Worm (Caenorhabditis elegans) whole organism, L4 larva: Measurements from ENCODE around the gene ZC250.4.

Experiments
- F44E2.7 ChIP-seq: fragments of 200-800 bp; sonication (Bioruptor generic); IDR thresholded peaks from 2 replicates; pipeline ENCODE4 v2.1.2; 2022; ENCODE audit warnings: missing genetic modification characterization, missing compliant biosample characterization
- F49E8.2 ChIP-seq: sonication (generic microtip); optimal IDR thresholded peaks from 2 replicates; lab custom pipeline; 2016; ENCODE audit warnings: missing compliant biosample characterization, mild to moderate bottlenecking, missing genetic modification characterization, borderline replicate concordance
- R02D3.7 ChIP-seq: fragments of 150-350 bp; sonication (generic microtip); optimal IDR thresholded peaks from 3 replicates; lab custom pipeline; 2014; ENCODE audit warnings: missing biosample characterization, missing genetic modification characterization
- T20F7.1 ChIP-seq: fragments of 200-800 bp; sonication (Bioruptor generic); optimal IDR thresholded peaks from 2 replicates; lab custom pipeline; 2018; ENCODE audit warnings: mild to moderate bottlenecking, missing genetic modification characterization, missing compliant biosample characterization
- T26A8.4 ChIP-seq: fragments of 200-800 bp; sonication (Bioruptor generic); IDR thresholded peaks from 2 replicates; pipeline ENCODE4 v1.3.6; 2022; ENCODE audit warnings: missing genetic modification characterization, missing compliant biosample characterization
- Y48G9A.11 ChIP-seq: fragments of 200-800 bp; sonication (Bioruptor generic); IDR thresholded peaks from 2 replicates; pipeline ENCODE4 v1.3.6; 2022; ENCODE audit warnings: missing genetic modification reagents, missing genetic modification characterization, missing compliant biosample characterization
- Y5F2A.4 ChIP-seq: fragments of 200-800 bp; sonication (Bioruptor generic); optimal IDR thresholded peaks from 2 replicates; lab custom pipeline; 2018; ENCODE audit warnings: mild to moderate bottlenecking, missing genetic modification characterization, missing compliant biosample characterization
- ZK337.2 ChIP-seq: fragments of 200-800 bp; sonication (Bioruptor generic); IDR thresholded peaks from 2 replicates; pipeline ENCODE4 v1.3.6; 2022; ENCODE audit warnings: missing genetic modification reagents, missing genetic modification characterization, missing compliant biosample characterization
- ama-1 ChIP-seq: fragments of 150-350 bp; optimal IDR thresholded peaks from 2 replicates; lab custom pipeline; 2014; ENCODE audit warnings: inconsistent platforms, mixed read lengths
- attf-4 ChIP-seq: sonication (generic microtip); optimal IDR thresholded peaks from 3 replicates; lab custom pipeline; 2017; ENCODE audit warnings: missing biosample characterization, missing genetic modification characterization
- ceh-32 ChIP-seq: sonication (generic microtip); optimal IDR thresholded peaks from 2 replicates; lab custom pipeline; 2016; ENCODE audit warnings: mild to moderate bottlenecking, missing genetic modification characterization, missing compliant biosample characterization; ENCODE audit not compliant: poor library complexity
- ceh-62 ChIP-seq: sonication (generic microtip); optimal IDR thresholded peaks from 2 replicates; lab custom pipeline; 2017; ENCODE audit warnings: missing biosample characterization, missing genetic modification characterization
- ces-1 ChIP-seq: fragments of 150-350 bp; sonication (generic microtip); optimal IDR thresholded peaks from 4 replicates; lab custom pipeline; 2014; ENCODE audit warnings: missing biosample characterization, missing genetic modification reagents, missing genetic modification characterization
- ctbp-1 ChIP-seq: fragments of 200-800 bp; sonication (Bioruptor generic); IDR thresholded peaks from 2 replicates; pipeline ENCODE4 v1.3.6; 2022; ENCODE audit warnings: missing genetic modification reagents, missing genetic modification characterization, missing compliant biosample characterization
- dmd-6 ChIP-seq: fragments of 200-800 bp; sonication (Bioruptor generic); IDR thresholded peaks from 2 replicates; pipeline ENCODE4 v1.3.6; 2022; ENCODE audit warnings: missing genetic modification reagents, missing genetic modification characterization, missing compliant biosample characterization
- dmd-8 ChIP-seq: fragments of 200-800 bp; sonication (Bioruptor generic); IDR thresholded peaks from 2 replicates; pipeline ENCODE4 v1.3.6; 2022; ENCODE audit warnings: missing genetic modification characterization, missing compliant biosample characterization
- dpl-1 ChIP-seq: fragments of 150-350 bp; optimal IDR thresholded peaks from 2 replicates; lab custom pipeline; 2014; ENCODE audit warnings: missing biosample characterization, missing genetic modification reagents, missing genetic modification characterization
- fos-1 ChIP-seq: fragments of 150-350 bp; optimal IDR thresholded peaks from 2 replicates; lab custom pipeline; 2014; ENCODE audit warnings: missing biosample characterization, missing genetic modification characterization
- gei-8 ChIP-seq: fragments of 200-800 bp; sonication (Bioruptor generic); optimal IDR thresholded peaks from 2 replicates; lab custom pipeline; 2018; ENCODE audit warnings: mild to moderate bottlenecking, missing genetic modification characterization, missing compliant biosample characterization
- hif-1 ChIP-seq, 2 experiments: sonication (generic microtip); optimal IDR thresholded peaks; 2 replicates each; lab custom pipeline; 2016 to 2017; ENCODE audit warnings: missing compliant biosample characterization in 2 of 2, missing genetic modification characterization in 2 of 2, missing genetic modification reagents in 2 of 2, missing genotype in 2 of 2, mild to moderate bottlenecking in 1 of 2
- hlh-11 ChIP-seq: fragments of 200-800 bp; sonication (Bioruptor generic); optimal IDR thresholded peaks from 2 replicates; lab custom pipeline; 2018; ENCODE audit warnings: mild to moderate bottlenecking, missing genetic modification characterization, missing compliant biosample characterization
- hlh-30 ChIP-seq: sonication (generic microtip); optimal IDR thresholded peaks from 2 replicates; lab custom pipeline; 2017; ENCODE audit warnings: antibody characterized with exemption, mild to moderate bottlenecking, missing genetic modification characterization, missing compliant biosample characterization; ENCODE audit not compliant: insufficient read depth
- hmg-1.1 ChIP-seq: fragments of 200-800 bp; sonication (Bioruptor generic); IDR thresholded peaks from 2 replicates; pipeline ENCODE4 v1.3.6; 2022; ENCODE audit warnings: missing genetic modification reagents, missing genetic modification characterization, missing compliant biosample characterization
- jun-1 ChIP-seq: fragments of 150-350 bp; optimal IDR thresholded peaks from 2 replicates; lab custom pipeline; 2014; ENCODE audit warnings: missing biosample characterization, missing genetic modification reagents, missing genetic modification characterization
- lin-1 ChIP-seq: fragments of 200-800 bp; sonication (Bioruptor generic); IDR thresholded peaks from 2 replicates; pipeline ENCODE4 v1.3.6; 2022; ENCODE audit warnings: missing genetic modification reagents, missing genetic modification characterization, missing compliant biosample characterization
- lin-15B ChIP-seq: fragments of 150-350 bp; sonication (generic microtip); optimal IDR thresholded peaks from 3 replicates; lab custom pipeline; 2014; ENCODE audit warnings: missing biosample characterization, missing genetic modification characterization
- lin-29 ChIP-seq: fragments of 200-800 bp; sonication (Bioruptor generic); IDR thresholded peaks from 2 replicates; pipeline ENCODE4 v1.3.6; 2022; ENCODE audit warnings: missing genetic modification reagents, missing genetic modification characterization, missing compliant biosample characterization
- lsy-2 ChIP-seq, 2 experiments: fragments of 150-350 bp in 1 of 2; sonication (generic microtip) in 1 of 2; optimal IDR thresholded peaks; 2 replicates each; lab custom pipeline; 2014 to 2017; ENCODE audit warnings: missing biosample characterization in 2 of 2, missing genetic modification characterization in 2 of 2
- madf-9 ChIP-seq: fragments of 200-800 bp; sonication (Bioruptor generic); conservative IDR thresholded peaks from 2 replicates; pipeline ENCODE4 v1.3.6; 2022; ENCODE audit warnings: missing genetic modification reagents, missing genetic modification characterization, missing compliant biosample characterization
- mdt-29 ChIP-seq: fragments of 200-800 bp; sonication (Bioruptor generic); IDR thresholded peaks from 2 replicates; pipeline ENCODE4 v1.3.6; 2022; ENCODE audit warnings: missing genetic modification reagents, missing genetic modification characterization, missing compliant biosample characterization
- mep-1 ChIP-seq: fragments of 150-350 bp; sonication (generic microtip); optimal IDR thresholded peaks from 3 replicates; lab custom pipeline; 2014; ENCODE audit warnings: missing biosample characterization, missing genetic modification characterization
- nhr-10 ChIP-seq: fragments of 150-350 bp; optimal IDR thresholded peaks from 2 replicates; lab custom pipeline; 2014; ENCODE audit warnings: missing biosample characterization, missing genetic modification characterization
- nhr-102 ChIP-seq: sonication (generic microtip); optimal IDR thresholded peaks from 2 replicates; lab custom pipeline; 2016; ENCODE audit warnings: mild to moderate bottlenecking, missing genetic modification characterization, moderate library complexity, missing compliant biosample characterization
- nhr-41 ChIP-seq: fragments of 200-800 bp; sonication (Bioruptor generic); IDR thresholded peaks from 2 replicates; pipeline ENCODE4 v1.3.6; 2022; ENCODE audit warnings: missing genetic modification reagents, missing genetic modification characterization, missing compliant biosample characterization
- nhr-48 ChIP-seq: sonication (generic microtip); optimal IDR thresholded peaks from 2 replicates; lab custom pipeline; 2016; ENCODE audit warnings: mild to moderate bottlenecking, missing genetic modification characterization, missing compliant biosample characterization
- nhr-6 ChIP-seq: fragments of 150-350 bp; optimal IDR thresholded peaks from 2 replicates; lab custom pipeline; 2014; ENCODE audit warnings: missing biosample characterization, missing genetic modification characterization
- nhr-76 ChIP-seq: fragments of 150-350 bp; optimal IDR thresholded peaks from 2 replicates; lab custom pipeline; 2014; ENCODE audit warnings: missing biosample characterization, missing genetic modification characterization
- nhr-77 ChIP-seq: fragments of 150-350 bp; optimal IDR thresholded peaks from 2 replicates; lab custom pipeline; 2014; ENCODE audit warnings: missing biosample characterization, missing genetic modification characterization
- pha-4 ChIP-seq, 2 experiments: fragments of 150-350 bp in 1 of 2; fragments of 200-800 bp in 1 of 2; sonication (Bioruptor generic) in 1 of 2; IDR thresholded peaks in 1 of 2; optimal IDR thresholded peaks in 1 of 2; 2 replicates each; pipeline versions ENCODE4 v1.3.6 to Lab custom; 2014 to 2022; ENCODE audit warnings: missing genetic modification characterization in 2 of 2, missing genetic modification reagents in 2 of 2, missing biosample characterization in 1 of 2, missing compliant biosample characterization in 1 of 2
- sdz-12 ChIP-seq: fragments of 200-800 bp; sonication (Bioruptor generic); optimal IDR thresholded peaks from 2 replicates; lab custom pipeline; 2018; ENCODE audit warnings: mild to moderate bottlenecking, missing genetic modification characterization, missing compliant biosample characterization
- set-16 ChIP-seq: fragments of 200-800 bp; sonication (Bioruptor generic); IDR thresholded peaks from 2 replicates; pipeline ENCODE4 v1.3.6; 2022; ENCODE audit warnings: missing genetic modification reagents, missing genetic modification characterization, missing compliant biosample characterization
- skn-1 ChIP-seq: fragments of 150-350 bp; optimal IDR thresholded peaks from 2 replicates; lab custom pipeline; 2014; ENCODE audit warnings: missing biosample characterization, missing genetic modification characterization
- snpc-1.2 ChIP-seq: fragments of 200-800 bp; sonication (Bioruptor generic); IDR thresholded peaks from 2 replicates; pipeline ENCODE4 v1.3.6; 2022; ENCODE audit warnings: missing genetic modification reagents, missing genetic modification characterization, missing compliant biosample characterization
- snpc-4 ChIP-seq: fragments of 150-350 bp; optimal IDR thresholded peaks from 2 replicates; lab custom pipeline; 2014; ENCODE audit warnings: missing biosample characterization, missing genetic modification characterization
- spr-1 ChIP-seq: sonication (generic microtip); optimal IDR thresholded peaks from 2 replicates; lab custom pipeline; 2016; ENCODE audit warnings: mild to moderate bottlenecking, missing genetic modification characterization, missing compliant biosample characterization
- tag-97 ChIP-seq: fragments of 200-800 bp; sonication (Bioruptor generic); IDR thresholded peaks from 2 replicates; pipeline ENCODE4 v1.3.6; 2022; ENCODE audit warnings: missing genetic modification characterization, missing compliant biosample characterization
- unc-130 ChIP-seq: sonication (generic microtip); optimal IDR thresholded peaks from 2 replicates; lab custom pipeline; 2016; ENCODE audit warnings: missing genetic modification reagents, missing genetic modification characterization, missing compliant biosample characterization
- unc-62 ChIP-seq, 3 experiments: fragments of 150-350 bp in 1 of 3; sonication (generic microtip); optimal IDR thresholded peaks in 2 of 3; peaks in 1 of 3; 1 replicate in 1 of 3; 2 replicates in 2 of 3; lab custom pipeline; 2014 to 2017; ENCODE audit warnings: missing biosample characterization in 3 of 3, missing genetic modification characterization in 3 of 3, missing genetic modification reagents in 3 of 3, missing genotype in 1 of 3
- zag-1 ChIP-seq: fragments of 150-350 bp; optimal IDR thresholded peaks from 2 replicates; lab custom pipeline; 2014; ENCODE audit warnings: missing biosample characterization, missing genetic modification characterization
- zfp-3 ChIP-seq: fragments of 200-800 bp; sonication (Bioruptor generic); conservative IDR thresholded peaks from 2 replicates; pipeline ENCODE4 v1.3.6; 2022; ENCODE audit warnings: missing genetic modification reagents, missing genetic modification characterization, missing compliant biosample characterization
- zip-2 ChIP-seq: fragments of 150-350 bp; optimal IDR thresholded peaks from 2 replicates; lab custom pipeline; 2014; ENCODE audit warnings: missing biosample characterization, missing genetic modification characterization
- ztf-7 ChIP-seq: fragments of 150-350 bp; optimal IDR thresholded peaks from 2 replicates; lab custom pipeline; 2014; ENCODE audit warnings: missing biosample characterization, missing genetic modification characterization

ZC250.4 gene

ce11 chrV:5822968-5823367, 10.0 kb upstream of the ZC250.4 start (continued):
- TF ChIP-seq skn-1 (no peak), hmg-1.1 (GFP tag; lab: Robert Waterston, UW) (no peak), unc-130 (GFP tag; lab: Kevin White, UChicago) (no peak), gei-8 (GFP tag; lab: Kevin White, UChicago) (no peak), nhr-41 (no peak), set-16 (GFP tag; lab: Robert Waterston, UW) (no peak), unc-62 (GFP tag; optimal IDR thresholded peaks at IDR 0.05 in 1 of 2; lab: Kevin White, UChicago) (peak in 1 of 2 experiments; percentile 74), unc-62 (tag; optimal IDR thresholded peaks at IDR 0.05; lab: Kevin White, UChicago) (no peak), T20F7.1 (GFP tag; lab: Kevin White, UChicago) (no peak), F49E8.2 (tag; lab: Kevin White, UChicago) (no peak), lsy-2 (tag; optimal IDR thresholded peaks at IDR 0.05; lab: Kevin White, UChicago) (peak in 1 of 2 experiments; percentile 58), hlh-30 (tag; lab: Kevin White, UChicago) (peak; percentile 37), dmd-8 (no peak), mdt-29 (GFP tag; lab: Robert Waterston, UW) (no peak), hif-1 (tag; optimal IDR thresholded peaks at IDR 0.05; lab: Kevin White, UChicago) (no peak), nhr-6 (tag; lab: Kevin White, UChicago) (no peak), zfp-3 (no peak), R02D3.7 (tag; lab: Kevin White, UChicago) (no peak), nhr-48 (tag; lab: Kevin White, UChicago) (peak; percentile 86), jun-1 (no peak), ces-1 (GFP tag; lab: Kevin White, UChicago) (no peak), fos-1 (no peak), zip-2 (tag; lab: Kevin White, UChicago) (no peak), Y48G9A.11 (GFP tag; lab: Robert Waterston, UW) (no peak), ZK337.2 (GFP tag; lab: Robert Waterston, UW) (no peak), ceh-62 (tag; lab: Kevin White, UChicago) (no peak), sdz-12 (GFP tag; lab: Kevin White, UChicago) (no peak), F44E2.7 (GFP tag; lab: Robert Waterston, UW) (no peak), ama-1 (lab: Kevin White, UChicago) (no peak), ztf-7 (no peak), zag-1 (tag; lab: Kevin White, UChicago) (no peak), pha-4 (GFP tag; IDR thresholded peaks at IDR 0.05; lab: Robert Waterston, UW) (no peak), pha-4 (tag; optimal IDR thresholded peaks at IDR 0.05; lab: Kevin White, UChicago) (no peak), mep-1 (tag; lab: Kevin White, UChicago) (peak; percentile 25), ceh-32 (tag; lab: Kevin White, UChicago) (no peak), snpc-4 (no peak), madf-9 (no peak), nhr-76 (tag; lab: Kevin White, UChicago) (no peak), nhr-10 (tag; lab: Kevin White, UChicago) (no peak), nhr-102 (tag; lab: Kevin White, UChicago) (peak; percentile 85), tag-97 (GFP tag; lab: Robert Waterston, UW) (no peak), ctbp-1 (GFP tag; lab: Robert Waterston, UW) (no peak), lin-29 (no peak), snpc-1.2 (no peak), attf-4 (no peak), dpl-1 (GFP tag; lab: Kevin White, UChicago) (peak; percentile 22), Y5F2A.4 (GFP tag; lab: Kevin White, UChicago) (no peak), hlh-11 (tag; lab: Kevin White, UChicago) (peak; percentile 86), nhr-77 (peak; percentile 18), lin-15B (no peak), T26A8.4 (GFP tag; lab: Robert Waterston, UW) (no peak), lin-1 (GFP tag; lab: Robert Waterston, UW) (peak; percentile 19; the same call in 1 of the 2 replicates), spr-1 (tag; lab: Kevin White, UChicago) (no peak), dmd-6 (GFP tag; lab: Robert Waterston, UW) (peak; percentile 86)
